Worm (Caenorhabditis elegans) whole organism, L2 larva: ENCODE results near the gene ave-1.

Experiments used
- C34F6.9 ChIP-seq: fragments of 150-350 bp; optimal IDR thresholded peaks from 2 replicates; lab custom pipeline; 2014; ENCODE audit warnings: missing biosample characterization, missing genetic modification characterization
- F13H6.1 ChIP-seq: sonication (generic microtip); optimal IDR thresholded peaks from 2 replicates; lab custom pipeline; 2016; ENCODE audit warnings: missing genetic modification characterization, missing compliant biosample characterization
- Y55F3AM.14 ChIP-seq: fragments of 200-800 bp; sonication (Bioruptor generic); optimal IDR thresholded peaks from 2 replicates; lab custom pipeline; 2018; ENCODE audit warnings: mild to moderate bottlenecking, missing genetic modification characterization, missing compliant biosample characterization
- ZK546.5 ChIP-seq: sonication (generic microtip); optimal IDR thresholded peaks from 2 replicates; lab custom pipeline; 2017; ENCODE audit warnings: missing biosample characterization, missing genetic modification characterization
- ama-1 ChIP-seq: fragments of 150-350 bp; optimal IDR thresholded peaks from 2 replicates; lab custom pipeline; 2018; ENCODE audit warnings: inconsistent platforms
- blmp-1 ChIP-seq: sonication (generic microtip); optimal IDR thresholded peaks from 2 replicates; lab custom pipeline; 2017; ENCODE audit warnings: missing genetic modification characterization, mild to moderate bottlenecking, missing compliant biosample characterization, antibody characterized with exemption, moderate library complexity; ENCODE audit not compliant: insufficient read depth
- ceh-16 ChIP-seq: fragments of 150-350 bp; optimal IDR thresholded peaks from 2 replicates; lab custom pipeline; 2014; ENCODE audit warnings: missing biosample characterization, missing genetic modification characterization
- crh-2 ChIP-seq: sonication (generic microtip); optimal IDR thresholded peaks from 2 replicates; lab custom pipeline; 2017; ENCODE audit warnings: missing biosample characterization, missing genetic modification characterization
- dmd-4 ChIP-seq: sonication (generic microtip); optimal IDR thresholded peaks from 2 replicates; lab custom pipeline; 2017; ENCODE audit warnings: missing biosample characterization, missing genetic modification characterization
- egl-27 ChIP-seq: sonication (generic microtip); optimal IDR thresholded peaks from 3 replicates; lab custom pipeline; 2017; ENCODE audit warnings: missing biosample characterization, missing genetic modification reagents, missing genetic modification characterization
- elt-3 ChIP-seq: sonication (generic microtip); optimal IDR thresholded peaks from 2 replicates; lab custom pipeline; 2017; ENCODE audit warnings: missing biosample characterization, missing genetic modification characterization
- fos-1 ChIP-seq: fragments of 150-350 bp; optimal IDR thresholded peaks from 2 replicates; lab custom pipeline; 2014; ENCODE audit warnings: missing biosample characterization, missing genetic modification characterization
- gmeb-1 ChIP-seq: fragments of 150-350 bp; optimal IDR thresholded peaks from 2 replicates; lab custom pipeline; 2014; ENCODE audit warnings: missing biosample characterization, missing genetic modification characterization
- lin-11 ChIP-seq: fragments of 150-350 bp; sonication (generic microtip); optimal IDR thresholded peaks from 2 replicates; lab custom pipeline; 2014; ENCODE audit warnings: missing biosample characterization, missing genetic modification characterization, inconsistent platforms, mixed read lengths
- lin-13 ChIP-seq: fragments of 150-350 bp; optimal IDR thresholded peaks from 2 replicates; lab custom pipeline; 2014; ENCODE audit warnings: missing biosample characterization, missing genetic modification reagents, missing genetic modification characterization
- lin-39 ChIP-seq: fragments of 150-350 bp; optimal IDR thresholded peaks from 2 replicates; lab custom pipeline; 2014; ENCODE audit warnings: missing biosample characterization, missing genetic modification reagents, missing genetic modification characterization
- lsy-2 ChIP-seq, 2 experiments: fragments of 150-350 bp in 1 of 2; sonication (generic microtip) in 1 of 2; optimal IDR thresholded peaks; 2 replicates each; lab custom pipeline; 2014 to 2017; ENCODE audit warnings: missing biosample characterization in 2 of 2, missing genetic modification characterization in 2 of 2
- mbf-1 ChIP-seq: sonication (generic microtip); optimal IDR thresholded peaks from 2 replicates; lab custom pipeline; 2017; ENCODE audit warnings: missing biosample characterization, missing genetic modification characterization
- mdl-1 ChIP-seq, 2 experiments: fragments of 150-350 bp in 1 of 2; sonication (generic microtip) in 1 of 2; optimal IDR thresholded peaks; 2 replicates each; lab custom pipeline; 2017; ENCODE audit warnings: missing biosample characterization in 2 of 2, missing genetic modification characterization in 2 of 2
- nhr-10 ChIP-seq: sonication (generic microtip); optimal IDR thresholded peaks from 2 replicates; lab custom pipeline; 2017; ENCODE audit warnings: missing biosample characterization, missing genetic modification characterization
- nhr-129 ChIP-seq: fragments of 150-350 bp; optimal IDR thresholded peaks from 2 replicates; lab custom pipeline; 2014; ENCODE audit warnings: missing biosample characterization, missing genetic modification characterization
- nhr-23 ChIP-seq: fragments of 150-350 bp; optimal IDR thresholded peaks from 2 replicates; lab custom pipeline; 2014; ENCODE audit warnings: missing biosample characterization, missing genetic modification reagents, missing genetic modification characterization
- nhr-237 ChIP-seq: fragments of 150-350 bp; optimal IDR thresholded peaks from 2 replicates; lab custom pipeline; 2014; ENCODE audit warnings: missing biosample characterization, missing genetic modification characterization
- nhr-25 ChIP-seq: fragments of 150-350 bp; sonication (generic microtip); optimal IDR thresholded peaks from 3 replicates; lab custom pipeline; 2014; ENCODE audit warnings: missing biosample characterization, missing genetic modification characterization
- nhr-6 ChIP-seq: fragments of 150-350 bp; optimal IDR thresholded peaks from 2 replicates; lab custom pipeline; 2014; ENCODE audit warnings: missing biosample characterization, missing genetic modification characterization
- peb-1 ChIP-seq: fragments of 150-350 bp; optimal IDR thresholded peaks from 2 replicates; lab custom pipeline; 2014; ENCODE audit warnings: missing biosample characterization, missing genetic modification characterization
- sem-4 ChIP-seq: fragments of 150-350 bp; optimal IDR thresholded peaks from 2 replicates; lab custom pipeline; 2014; ENCODE audit warnings: missing biosample characterization, missing genetic modification reagents, missing genetic modification characterization
- sma-3 ChIP-seq: sonication (generic microtip); optimal IDR thresholded peaks from 2 replicates; lab custom pipeline; 2016; ENCODE audit warnings: missing genetic modification reagents, missing genetic modification characterization, missing compliant biosample characterization
- sma-9 ChIP-seq, 2 experiments: fragments of 150-350 bp in 1 of 2; sonication (generic microtip) in 1 of 2; optimal IDR thresholded peaks; 2 replicates each; lab custom pipeline; 2014 to 2016; ENCODE audit warnings: missing genetic modification characterization in 2 of 2, mild to moderate bottlenecking in 1 of 2, missing biosample characterization in 1 of 2, missing compliant biosample characterization in 1 of 2, missing genetic modification reagents in 1 of 2, moderate library complexity in 1 of 2
- snpc-4 ChIP-seq: fragments of 150-350 bp; optimal IDR thresholded peaks from 2 replicates; lab custom pipeline; 2014; ENCODE audit warnings: missing biosample characterization, missing genetic modification characterization
- unc-55 ChIP-seq: fragments of 150-350 bp; sonication (generic microtip); optimal IDR thresholded peaks from 3 replicates; lab custom pipeline; 2014; ENCODE audit warnings: missing biosample characterization, missing genetic modification reagents, missing genetic modification characterization
- unc-62 ChIP-seq: fragments of 150-350 bp; optimal IDR thresholded peaks from 2 replicates; lab custom pipeline; 2014; ENCODE audit warnings: missing biosample characterization, missing genetic modification reagents, missing genetic modification characterization
- ztf-1 ChIP-seq: fragments of 200-800 bp; sonication (Bioruptor generic); conservative IDR thresholded peaks from 2 replicates; pipeline ENCODE4 v1.3.6; 2022; ENCODE audit warnings: missing genetic modification characterization, missing compliant biosample characterization
- ztf-4 ChIP-seq: fragments of 150-350 bp; optimal IDR thresholded peaks from 2 replicates; lab custom pipeline; 2014; ENCODE audit warnings: missing biosample characterization, missing genetic modification characterization

The ave-1 gene

ce11 chrIII:1540100-1540695 lies 44.4 kb upstream of the ave-1 start, which contains the start of the genes Y67D2.5 and cisd-3.2:
TSS of gene Y67D2.5 (minus strand) at chrIII:1540244.
TSS of gene cisd-3.2 (plus strand) at chrIII:1540493.
- TF ChIP-seq F13H6.1: peak; percentile 23
- peak in 1 of 2 experiments; percentile 37 for TF ChIP-seq lsy-2 (tag; optimal IDR thresholded peaks at IDR 0.05; lab: Kevin White, UChicago)
- peak; percentile 30 for TF ChIP-seq C34F6.9 (tag; lab: Kevin White, UChicago)
- no peak for TF ChIP-seq peb-1 (tag; lab: Kevin White, UChicago)
- peak; percentile 44 for TF ChIP-seq lin-13 (GFP tag; lab: Kevin White, UChicago)
- peak; percentile 40 for TF ChIP-seq unc-55
- TF ChIP-seq lin-39: no peak
- TF ChIP-seq nhr-25 (tag; lab: Kevin White, UChicago): no peak
- TF ChIP-seq blmp-1: no peak
- no peak for TF ChIP-seq ztf-1 (GFP tag; lab: Robert Waterston, UW)
- no peak for TF ChIP-seq dmd-4
- TF ChIP-seq gmeb-1 (tag; lab: Kevin White, UChicago): peak; percentile 43
- TF ChIP-seq snpc-4 (tag; lab: Kevin White, UChicago): no peak

ce11 chrIII:1539366-1539765 lies 43.6 kb upstream of the ave-1 start:
- no peak for TF ChIP-seq F13H6.1
- no peak for TF ChIP-seq fos-1 (tag; lab: Kevin White, UChicago)
- TF ChIP-seq ama-1: no peak
- TF ChIP-seq egl-27 (tag; lab: Kevin White, UChicago): no peak
- TF ChIP-seq Y55F3AM.14: no peak
- no peak for TF ChIP-seq nhr-237
- no peak for TF ChIP-seq ztf-1 (GFP tag; lab: Robert Waterston, UW)
- no peak for TF ChIP-seq nhr-10 (tag; lab: Kevin White, UChicago)

- TF ChIP-seq ztf-4 (tag; lab: Kevin White, UChicago) (no peak), blmp-1 (no peak)
- TF ChIP-seq, all 48 proteins: peak for 0
These were observed 38.7 kb upstream of the ave-1 start for ce11 chrIII:1534431-1534830.

ce11 chrIII:1533615-1534014 lies 37.8 kb upstream of the ave-1 start, which contains the start of gene mtg-1:
TSS of gene mtg-1 (plus strand) at chrIII:1533774.
- peak; percentile 42 for TF ChIP-seq gmeb-1 (tag; lab: Kevin White, UChicago)
- peak; percentile 64 for TF ChIP-seq unc-55
- no peak for TF ChIP-seq mbf-1 (tag; lab: Kevin White, UChicago)
- peak; percentile 58 for TF ChIP-seq C34F6.9 (tag; lab: Kevin White, UChicago)
- no peak for TF ChIP-seq ztf-1 (GFP tag; lab: Robert Waterston, UW)
- TF ChIP-seq lin-13 (GFP tag; lab: Kevin White, UChicago): peak; percentile 31
- TF ChIP-seq lsy-2 (tag; optimal IDR thresholded peaks at IDR 0.05; lab: Kevin White, UChicago): peak in 1 of 2 experiments; percentile 50
- peak; percentile 8 for TF ChIP-seq nhr-129 (tag; lab: Kevin White, UChicago)

ce11 chrIII:1532777-1533473 lies 37.1 kb upstream of the ave-1 start, which contains the start of gene snf-6:
TSS of gene snf-6 (minus strand) at chrIII:1532827.
- TF ChIP-seq elt-3: no peak
- no peak for TF ChIP-seq dmd-4
- peak; percentile 12 for TF ChIP-seq fos-1 (tag; lab: Kevin White, UChicago)
- TF ChIP-seq C34F6.9 (tag; lab: Kevin White, UChicago): peak; percentile 38
- TF ChIP-seq lsy-2 (tag; optimal IDR thresholded peaks at IDR 0.05; lab: Kevin White, UChicago): peak; percentile 47 to 62
- peak; percentile 66 for TF ChIP-seq unc-55
- TF ChIP-seq crh-2: peak; percentile 27
- TF ChIP-seq sma-3 (GFP tag; lab: Kevin White, UChicago): peak; percentile 33
- TF ChIP-seq lin-13 (GFP tag; lab: Kevin White, UChicago): peak; percentile 45
- peak; percentile 15 for TF ChIP-seq nhr-25 (tag; lab: Kevin White, UChicago)
- TF ChIP-seq gmeb-1 (tag; lab: Kevin White, UChicago): peak; percentile 92
- TF ChIP-seq ceh-16 (tag; lab: Kevin White, UChicago): no peak
- TF ChIP-seq sem-4: peak; percentile 16
- TF ChIP-seq mdl-1 (tag; optimal IDR thresholded peaks at IDR 0.05; lab: Kevin White, UChicago): no peak

- TF ChIP-seq lin-39: no peak
- no peak for TF ChIP-seq peb-1 (tag; lab: Kevin White, UChicago)
- no peak for TF ChIP-seq nhr-237
- no peak for TF ChIP-seq blmp-1
- TF ChIP-seq fos-1 (tag; lab: Kevin White, UChicago): no peak
- TF ChIP-seq ama-1: no peak
- no peak for TF ChIP-seq Y55F3AM.14
- TF ChIP-seq nhr-6 (tag; lab: Kevin White, UChicago): no peak
- TF ChIP-seq dmd-4: no peak
- TF ChIP-seq ztf-1 (GFP tag; lab: Robert Waterston, UW): no peak
- no peak for TF ChIP-seq nhr-23 (tag; lab: Kevin White, UChicago)
- TF ChIP-seq gmeb-1 (tag; lab: Kevin White, UChicago): no peak
- no peak for TF ChIP-seq unc-62
- no peak for TF ChIP-seq sma-9 (GFP tag; optimal IDR thresholded peaks at IDR 0.05; lab: Kevin White, UChicago)
- no peak for TF ChIP-seq sma-9 (tag; optimal IDR thresholded peaks at IDR 0.05; lab: Kevin White, UChicago)
- no peak for TF ChIP-seq ZK546.5 (tag; lab: Kevin White, UChicago)
- TF ChIP-seq lin-11 (tag; lab: Kevin White, UChicago): no peak
- no peak for TF ChIP-seq F13H6.1
- TF ChIP-seq C34F6.9 (tag; lab: Kevin White, UChicago): no peak
These were observed 32.6 kb upstream of the ave-1 start for ce11 chrIII:1528423-1528822.
